Worm (Caenorhabditis elegans): ENCODE data around the gene R10D12.6.

The R10D12.6 gene

ce11 chrV:13909400-13909799 is 39.7 kb upstream of the R10D12.6 start, which contains the start of gene C06B3.7 (continued):
- no peak for TF ChIP-seq dmd-4 (tag; optimal IDR thresholded peaks at IDR 0.05)
- TF ChIP-seq lsy-2 (tag; optimal IDR thresholded peaks at IDR 0.05): peak; percentile 15 to 89
- no peak for TF ChIP-seq mbf-1 (tag; optimal IDR thresholded peaks at IDR 0.05)
- TF ChIP-seq snpc-4 (tag; optimal IDR thresholded peaks at IDR 0.05): peak; percentile 46
- TF ChIP-seq ztf-4 (tag; optimal IDR thresholded peaks at IDR 0.05): peak; percentile 75
- TF ChIP-seq ceh-82 (tag; optimal IDR thresholded peaks at IDR 0.05): no peak
- peak; percentile 65 for TF ChIP-seq F13H6.1 (tag; optimal IDR thresholded peaks at IDR 0.05)
- no peak for TF ChIP-seq unc-39 (tag; optimal IDR thresholded peaks at IDR 0.05)
- TF ChIP-seq elt-3 (tag; optimal IDR thresholded peaks at IDR 0.05): no peak
- TF ChIP-seq sma-3 (GFP tag; optimal IDR thresholded peaks at IDR 0.05): peak; percentile 88

ce11 chrV:13915390-13915789 is 33.7 kb upstream of the R10D12.6 start, which contains the start of gene gcy-32:
Gene gcy-32, minus strand, starts transcription at chrV:13915490.
- TF ChIP-seq crh-2 (tag; optimal IDR thresholded peaks at IDR 0.05): no peak
- no peak for TF ChIP-seq lin-11 (tag; optimal IDR thresholded peaks at IDR 0.05)
- TF ChIP-seq mab-5 (tag; optimal IDR thresholded peaks at IDR 0.05): no peak
- TF ChIP-seq nhr-10 (tag; optimal IDR thresholded peaks at IDR 0.05): no peak
- TF ChIP-seq peb-1 (tag; optimal IDR thresholded peaks at IDR 0.05): no peak
- TF ChIP-seq unc-39 (tag; optimal IDR thresholded peaks at IDR 0.05): no peak
- TF ChIP-seq nhr-237 (tag; optimal IDR thresholded peaks at IDR 0.05): no peak
- no peak for TF ChIP-seq snpc-4 (tag; optimal IDR thresholded peaks at IDR 0.05)
- TF ChIP-seq elt-1 (tag; optimal IDR thresholded peaks at IDR 0.05): no peak

- TF ChIP-seq nhr-11 (tag; optimal IDR thresholded peaks at IDR 0.05) (no peak), skn-1 (tag; optimal IDR thresholded peaks at IDR 0.05) (no peak), dmd-4 (tag; optimal IDR thresholded peaks at IDR 0.05) (no peak), blmp-1 (tag; optimal IDR thresholded peaks at IDR 0.05; ENCODE audit: insufficient read depth) (no peak), nhr-23 (tag; optimal IDR thresholded peaks at IDR 0.05) (no peak), mab-5 (tag; optimal IDR thresholded peaks at IDR 0.05) (no peak), nhr-25 (tag; optimal IDR thresholded peaks at IDR 0.05) (no peak), sem-4 (tag; optimal IDR thresholded peaks at IDR 0.05) (no peak), fos-1 (tag; optimal IDR thresholded peaks at IDR 0.05) (no peak), R02D3.7 (tag; optimal IDR thresholded peaks at IDR 0.05) (no peak), Y55F3AM.14 (GFP tag; optimal IDR thresholded peaks at IDR 0.05) (no peak), nhr-6 (tag; optimal IDR thresholded peaks at IDR 0.05) (no peak), alr-1 (tag; optimal IDR thresholded peaks at IDR 0.05) (no peak), crh-2 (tag; optimal IDR thresholded peaks at IDR 0.05) (no peak), nhr-237 (tag; optimal IDR thresholded peaks at IDR 0.05) (no peak), aly-2 (tag; optimal IDR thresholded peaks at IDR 0.05) (no peak), ceh-16 (tag; optimal IDR thresholded peaks at IDR 0.05) (no peak), egl-27 (tag; optimal IDR thresholded peaks at IDR 0.05) (no peak)
Measured at ce11 chrV:13916196-13916595, 32.9 kb upstream of the R10D12.6 start, which contains the start of gene str-252. Gene str-252, plus strand, starts transcription at chrV:13916496.

ce11 chrV:13918341-13918740 is 30.8 kb upstream of the R10D12.6 start, which contains the start of gene str-250:
Gene str-250, plus strand, starts transcription at chrV:13918641.
- TF ChIP-seq mdl-1 (tag; optimal IDR thresholded peaks at IDR 0.05) (no peak), nhr-6 (tag; optimal IDR thresholded peaks at IDR 0.05) (no peak), Y55F3AM.14 (GFP tag; optimal IDR thresholded peaks at IDR 0.05) (no peak), lin-11 (tag; optimal IDR thresholded peaks at IDR 0.05) (no peak), sma-9 (GFP tag; optimal IDR thresholded peaks at IDR 0.05) (no peak), sma-9 (tag; optimal IDR thresholded peaks at IDR 0.05) (no peak), unc-55 (GFP tag; optimal IDR thresholded peaks at IDR 0.05) (no peak), elt-1 (tag; optimal IDR thresholded peaks at IDR 0.05) (no peak), ceh-82 (tag; optimal IDR thresholded peaks at IDR 0.05) (no peak), lsy-2 (tag; optimal IDR thresholded peaks at IDR 0.05) (no peak), fos-1 (tag; optimal IDR thresholded peaks at IDR 0.05) (no peak), nhr-11 (tag; optimal IDR thresholded peaks at IDR 0.05) (no peak), C34F6.9 (tag; optimal IDR thresholded peaks at IDR 0.05) (no peak), ama-1 (optimal IDR thresholded peaks at IDR 0.05) (no peak), ceh-16 (tag; optimal IDR thresholded peaks at IDR 0.05) (no peak), ZK546.5 (tag; optimal IDR thresholded peaks at IDR 0.05) (no peak), ztf-1 (GFP tag; conservative IDR thresholded peaks at IDR 0.05) (no peak), unc-39 (tag; optimal IDR thresholded peaks at IDR 0.05) (no peak)

All from whole organism, L2 larva.